Worm (Caenorhabditis elegans) whole organism, young adult: Measurements from ENCODE around the gene hda-11.

Experiments
- B0019.2 ChIP-seq: fragments of 200-800 bp; sonication (Bioruptor generic); conservative IDR thresholded peaks from 2 replicates; pipeline ENCODE4 v1.3.6; 2022; ENCODE audit warnings: missing genetic modification reagents, missing genetic modification characterization, missing compliant biosample characterization
- B0336.3 ChIP-seq: fragments of 200-800 bp; sonication (Bioruptor generic); IDR thresholded peaks from 2 replicates; pipeline ENCODE4 v1.3.6; 2022; ENCODE audit warnings: missing genetic modification characterization, missing compliant biosample characterization
- C17E4.6 ChIP-seq: fragments of 200-800 bp; sonication (Bioruptor generic); IDR thresholded peaks from 2 replicates; pipeline ENCODE4 v1.3.6; 2022; ENCODE audit warnings: missing genetic modification reagents, missing genetic modification characterization, missing compliant biosample characterization
- F10E7.11 ChIP-seq: sonication (generic microtip); optimal IDR thresholded peaks from 2 replicates; lab custom pipeline; 2017; ENCODE audit warnings: mild to moderate bottlenecking, missing genetic modification characterization, moderate library complexity, missing compliant biosample characterization
- F23B12.7 ChIP-seq: sonication (generic microtip); optimal IDR thresholded peaks from 2 replicates; lab custom pipeline; 2017; ENCODE audit warnings: missing genetic modification characterization, mild to moderate bottlenecking, missing compliant biosample characterization, antibody characterized with exemption, moderate library complexity; ENCODE audit not compliant: insufficient read depth
- F33H1.4 ChIP-seq: fragments of 200-800 bp; sonication (Bioruptor generic); IDR thresholded peaks from 2 replicates; pipeline ENCODE4 v1.3.6; 2022; ENCODE audit warnings: missing genetic modification reagents, missing genetic modification characterization, missing compliant biosample characterization
- F39B2.1 ChIP-seq: fragments of 200-800 bp; sonication (Bioruptor generic); IDR thresholded peaks from 2 replicates; pipeline ENCODE4 v1.3.6; 2022; ENCODE audit warnings: missing genetic modification reagents, missing genetic modification characterization, missing compliant biosample characterization
- F49E8.2 ChIP-seq: sonication (generic microtip); optimal IDR thresholded peaks from 3 replicates; lab custom pipeline; 2017; ENCODE audit warnings: missing genetic modification characterization, mild to moderate bottlenecking, missing compliant biosample characterization, antibody characterized with exemption, moderate library complexity; ENCODE audit not compliant: insufficient read depth
- F57A8.1 ChIP-seq: fragments of 200-800 bp; sonication (Bioruptor generic); optimal IDR thresholded peaks from 2 replicates; lab custom pipeline; 2018; ENCODE audit warnings: mild to moderate bottlenecking, missing genetic modification characterization, moderate library complexity, missing compliant biosample characterization
- F57C9.4 ChIP-seq: sonication (generic microtip); optimal IDR thresholded peaks from 2 replicates; lab custom pipeline; 2017; ENCODE audit warnings: mild to moderate bottlenecking, missing genetic modification characterization, missing compliant biosample characterization
- K11D2.4 ChIP-seq: fragments of 200-800 bp; sonication (Bioruptor generic); IDR thresholded peaks from 2 replicates; pipeline ENCODE4 v1.3.6; 2022; ENCODE audit warnings: missing genetic modification reagents, missing genetic modification characterization, missing compliant biosample characterization
- T07F8.4 ChIP-seq: sonication (generic microtip); optimal IDR thresholded peaks from 2 replicates; lab custom pipeline; 2016; ENCODE audit warnings: mild to moderate bottlenecking, missing genetic modification characterization, moderate library complexity, missing compliant biosample characterization
- T26A5.8 ChIP-seq: sonication (generic microtip); optimal IDR thresholded peaks from 2 replicates; lab custom pipeline; 2016; ENCODE audit warnings: missing genetic modification characterization, missing compliant biosample characterization
- ZK185.1 ChIP-seq: sonication (generic microtip); optimal IDR thresholded peaks from 2 replicates; lab custom pipeline; 2016; ENCODE audit warnings: mild to moderate bottlenecking, missing genetic modification characterization, missing compliant biosample characterization; ENCODE audit not compliant: poor library complexity, severe bottlenecking
- bed-1 ChIP-seq: fragments of 200-800 bp; sonication (Bioruptor generic); IDR thresholded peaks from 2 replicates; pipeline ENCODE4 v1.3.6; 2022; ENCODE audit warnings: missing genetic modification reagents, missing genetic modification characterization, missing compliant biosample characterization
- bed-2 ChIP-seq: fragments of 200-800 bp; sonication (Bioruptor generic); IDR thresholded peaks from 2 replicates; pipeline ENCODE4 v1.3.6; 2022; ENCODE audit warnings: missing genetic modification reagents, missing genetic modification characterization, missing compliant biosample characterization
- cebp-1 ChIP-seq, 2 experiments: fragments of 200-800 bp in 1 of 2; sonication (Bioruptor generic) in 1 of 2; sonication (generic microtip) in 1 of 2; IDR thresholded peaks in 1 of 2; optimal IDR thresholded peaks in 1 of 2; 2 replicates each; pipeline versions ENCODE4 v1.3.6 to Lab custom; 2017 to 2022; ENCODE audit warnings: missing compliant biosample characterization in 2 of 2, missing genetic modification characterization in 2 of 2, mild to moderate bottlenecking in 1 of 2, missing genetic modification reagents in 1 of 2, moderate library complexity in 1 of 2
- ceh-27 ChIP-seq: fragments of 200-800 bp; sonication (Bioruptor generic); optimal IDR thresholded peaks from 2 replicates; lab custom pipeline; 2018; ENCODE audit warnings: mild to moderate bottlenecking, missing genetic modification characterization, moderate library complexity, missing compliant biosample characterization
- ceh-40 ChIP-seq: fragments of 200-800 bp; sonication (Bioruptor generic); IDR thresholded peaks from 2 replicates; pipeline ENCODE4 v1.3.6; 2022; ENCODE audit warnings: missing genetic modification characterization, missing compliant biosample characterization
- ceh-91 ChIP-seq: fragments of 200-800 bp; sonication (Bioruptor generic); IDR thresholded peaks from 2 replicates; pipeline ENCODE4 v1.3.6; 2022; ENCODE audit warnings: missing genetic modification reagents, missing genetic modification characterization, missing compliant biosample characterization
- dpff-1 ChIP-seq: sonication (generic microtip); optimal IDR thresholded peaks from 2 replicates; lab custom pipeline; 2017; ENCODE audit warnings: mild to moderate bottlenecking, missing genetic modification characterization, missing compliant biosample characterization
- efl-1 ChIP-seq: fragments of 150-350 bp; optimal IDR thresholded peaks from 2 replicates; lab custom pipeline; 2014; ENCODE audit warnings: missing biosample characterization, missing genetic modification reagents, missing genetic modification characterization
- egl-44 ChIP-seq: fragments of 200-800 bp; sonication (Bioruptor generic); IDR thresholded peaks from 2 replicates; pipeline ENCODE4 v1.3.6; 2022; ENCODE audit warnings: missing genetic modification reagents, missing genetic modification characterization, missing compliant biosample characterization
- ets-4 ChIP-seq: fragments of 200-800 bp; sonication (Bioruptor generic); optimal IDR thresholded peaks from 2 replicates; lab custom pipeline; 2018; ENCODE audit warnings: mild to moderate bottlenecking, missing genetic modification characterization, missing compliant biosample characterization
- hrde-1 ChIP-seq: sonication (generic microtip); optimal IDR thresholded peaks from 2 replicates; lab custom pipeline; 2016; ENCODE audit warnings: missing genetic modification characterization, mild to moderate bottlenecking, missing compliant biosample characterization, moderate library complexity, missing genotype, missing genetic modification reagents, borderline replicate concordance
- hsf-1 ChIP-seq: fragments of 200-800 bp; sonication (Bioruptor generic); IDR thresholded peaks from 2 replicates; pipeline ENCODE4 v1.3.6; 2022; ENCODE audit warnings: missing genetic modification reagents, missing genetic modification characterization, missing compliant biosample characterization
- lin-26 ChIP-seq: fragments of 200-800 bp; sonication (Bioruptor generic); IDR thresholded peaks from 2 replicates; pipeline ENCODE4 v1.3.6; 2022; ENCODE audit warnings: missing genetic modification reagents, missing genetic modification characterization, missing compliant biosample characterization
- lin-35 ChIP-seq, 3 experiments: fragments of 150-350 bp in 2 of 3; sonication (generic microtip) in 1 of 3; optimal IDR thresholded peaks; 2 replicates each; lab custom pipeline; 2014 to 2018; ENCODE audit warnings: missing biosample characterization in 3 of 3, missing genetic modification characterization in 3 of 3, missing genetic modification reagents in 3 of 3
- madf-10 ChIP-seq: sonication (generic microtip); optimal IDR thresholded peaks from 2 replicates; lab custom pipeline; 2016; ENCODE audit warnings: mild to moderate bottlenecking, missing genetic modification characterization, missing compliant biosample characterization
- mel-28 ChIP-seq: sonication (generic microtip); optimal IDR thresholded peaks from 2 replicates; lab custom pipeline; 2016; ENCODE audit warnings: borderline replicate concordance, mild to moderate bottlenecking, missing genetic modification characterization, missing compliant biosample characterization
- nfyb-1 ChIP-seq: fragments of 200-800 bp; sonication (Bioruptor generic); IDR thresholded peaks from 2 replicates; pipeline ENCODE4 v1.3.6; 2022; ENCODE audit warnings: missing genetic modification reagents, missing genetic modification characterization, missing compliant biosample characterization
- nhr-179 ChIP-seq: sonication (generic microtip); optimal IDR thresholded peaks from 2 replicates; lab custom pipeline; 2016; ENCODE audit warnings: mild to moderate bottlenecking, missing genetic modification characterization, missing compliant biosample characterization
- nhr-80 ChIP-seq: sonication (generic microtip); optimal IDR thresholded peaks from 2 replicates; lab custom pipeline; 2016; ENCODE audit warnings: missing genetic modification characterization, missing compliant biosample characterization
- nhr-90 ChIP-seq: sonication (generic microtip); optimal IDR thresholded peaks from 2 replicates; lab custom pipeline; 2016; ENCODE audit warnings: missing genotype, mild to moderate bottlenecking, missing genetic modification characterization, missing compliant biosample characterization
- pha-4 ChIP-seq: fragments of 150-350 bp; sonication (generic microtip); optimal IDR thresholded peaks from 2 replicates; lab custom pipeline; 2014; ENCODE audit warnings: missing biosample characterization, missing genetic modification reagents, missing genetic modification characterization
- repo-1 ChIP-seq: sonication (generic microtip); optimal IDR thresholded peaks from 2 replicates; lab custom pipeline; 2017; ENCODE audit warnings: mild to moderate bottlenecking, missing genetic modification characterization, missing compliant biosample characterization
- rpc-1 ChIP-seq, 2 experiments: fragments of 150-350 bp in 1 of 2; sonication (generic microtip) in 1 of 2; optimal IDR thresholded peaks; 2 replicates each; lab custom pipeline; 2014 to 2018; ENCODE audit warnings: missing biosample characterization in 1 of 2, missing genetic modification characterization in 1 of 2, missing genetic modification reagents in 1 of 2, missing genotype in 1 of 2
- sdz-38 ChIP-seq: sonication (generic microtip); optimal IDR thresholded peaks from 2 replicates; lab custom pipeline; 2016; ENCODE audit warnings: missing genotype, missing genetic modification characterization, missing compliant biosample characterization
- sea-2 ChIP-seq: fragments of 200-800 bp; sonication (Bioruptor generic); IDR thresholded peaks from 2 replicates; pipeline ENCODE4 v1.3.6; 2022; ENCODE audit warnings: missing genetic modification characterization, missing compliant biosample characterization
- snpc-1.1 ChIP-seq: sonication (generic microtip); optimal IDR thresholded peaks from 2 replicates; lab custom pipeline; 2017; ENCODE audit warnings: missing genetic modification characterization, mild to moderate bottlenecking, missing compliant biosample characterization, antibody characterized with exemption, moderate library complexity, missing genotype, missing genetic modification reagents; ENCODE audit not compliant: insufficient read depth
- snpc-1.3 ChIP-seq: sonication (generic microtip); optimal IDR thresholded peaks from 2 replicates; lab custom pipeline; 2017; ENCODE audit warnings: missing genetic modification characterization, mild to moderate bottlenecking, missing compliant biosample characterization, antibody characterized with exemption, moderate library complexity, missing genotype, missing genetic modification reagents; ENCODE audit not compliant: insufficient read depth
- snpc-4 ChIP-seq, 5 experiments: fragments of 150-350 bp in 1 of 5; sonication (generic microtip) in 4 of 5; optimal IDR thresholded peaks; 2 replicates each; lab custom pipeline; 2014 to 2018; ENCODE audit warnings: missing genetic modification characterization in 5 of 5, missing biosample characterization in 3 of 5, antibody characterized with exemption in 2 of 5, mild to moderate bottlenecking in 2 of 5, missing compliant biosample characterization in 2 of 5, missing genotype in 2 of 5, moderate library complexity in 2 of 5, missing genetic modification reagents in 1 of 5
- somi-1 ChIP-seq: fragments of 200-800 bp; sonication (Bioruptor generic); optimal IDR thresholded peaks from 2 replicates; lab custom pipeline; 2018; ENCODE audit warnings: mild to moderate bottlenecking, missing genetic modification characterization, missing compliant biosample characterization
- zfh-2 ChIP-seq: fragments of 200-800 bp; sonication (Bioruptor generic); conservative IDR thresholded peaks from 2 replicates; pipeline ENCODE4 v1.3.6; 2022; ENCODE audit warnings: missing genetic modification reagents, missing genetic modification characterization, missing compliant biosample characterization
- ztf-18 ChIP-seq: sonication (generic microtip); optimal IDR thresholded peaks from 2 replicates; lab custom pipeline; 2016; ENCODE audit warnings: missing genotype, mild to moderate bottlenecking, missing genetic modification characterization, missing compliant biosample characterization
- ztf-25 ChIP-seq: fragments of 200-800 bp; sonication (Bioruptor generic); IDR thresholded peaks from 2 replicates; pipeline ENCODE4 v1.3.6; 2022; ENCODE audit warnings: missing genetic modification reagents, missing genetic modification characterization, missing compliant biosample characterization

The hda-11 gene

ce11 chrV:10536808-10537207 is 10.8 kb downstream of the hda-11 start (continued):
- TF ChIP-seq F57C9.4 (tag; lab: Kevin White, UChicago) (no peak), F23B12.7 (tag; lab: Kevin White, UChicago) (peak; percentile 51), sea-2 (GFP tag; lab: Robert Waterston, UW) (no peak), F33H1.4 (0 out of 2 replicates have a peak, but pooled peaks have one; percentile 40), zfh-2 (GFP tag; lab: Robert Waterston, UW) (peak; percentile 90), ZK185.1 (peak; percentile 88), nhr-90 (tag; lab: Kevin White, UChicago) (no peak), hsf-1 (GFP tag; lab: Robert Waterston, UW) (peak; percentile 56; the same call in 1 of the 2 replicates), T26A5.8 (no peak), rpc-1 (optimal IDR thresholded peaks at IDR 0.05; lab: Kevin White, UChicago) (no peak), rpc-1 (tag; optimal IDR thresholded peaks at IDR 0.05; lab: Kevin White, UChicago) (no peak), hrde-1 (no peak), somi-1 (GFP tag; lab: Kevin White, UChicago) (peak; percentile 78), B0019.2 (GFP tag; lab: Robert Waterston, UW) (no peak), dpff-1 (tag; lab: Kevin White, UChicago) (no peak), ztf-18 (tag; lab: Kevin White, UChicago) (peak; percentile 97), F57A8.1 (GFP tag; lab: Kevin White, UChicago) (no peak), pha-4 (no peak), B0336.3 (GFP tag; lab: Robert Waterston, UW) (peak; percentile 42; the same call in 1 of the 2 replicates), repo-1 (tag; lab: Kevin White, UChicago) (peak; percentile 64), ets-4 (GFP tag; lab: Kevin White, UChicago) (no peak), ceh-91 (GFP tag; lab: Robert Waterston, UW) (no peak), cebp-1 (GFP tag; IDR thresholded peaks at IDR 0.05; lab: Robert Waterston, UW) (0 out of 2 replicates have a peak, but pooled peaks have one; percentile 46), cebp-1 (tag; optimal IDR thresholded peaks at IDR 0.05; lab: Kevin White, UChicago) (peak; percentile 90), egl-44 (no peak), F39B2.1 (no peak), ceh-27 (GFP tag; lab: Kevin White, UChicago) (peak; percentile 88), bed-2 (no peak), snpc-1.1 (tag; lab: Kevin White, UChicago) (no peak), snpc-1.3 (tag; lab: Kevin White, UChicago) (no peak), bed-1 (no peak), C17E4.6 (GFP tag; lab: Robert Waterston, UW) (no peak), F49E8.2 (tag; lab: Kevin White, UChicago) (no peak), T07F8.4 (no peak), nhr-179 (no peak), lin-35 (GFP tag; optimal IDR thresholded peaks at IDR 0.05; lab: Kevin White, UChicago) (peak in 2 of 3 experiments; percentile 54 to 93), nfyb-1 (GFP tag; lab: Robert Waterston, UW) (peak; percentile 82), lin-26 (GFP tag; lab: Robert Waterston, UW) (peak; percentile 47; the same call in 1 of the 2 replicates), madf-10 (peak; percentile 63), snpc-4 (GFP tag; optimal IDR thresholded peaks at IDR 0.05; lab: Kevin White, UChicago) (no peak), snpc-4 (tag; optimal IDR thresholded peaks at IDR 0.05; lab: Kevin White, UChicago) (peak in 2 of 4 experiments; percentile 63 to 77), nhr-80 (peak; percentile 75), ztf-25 (GFP tag; lab: Robert Waterston, UW) (no peak), F10E7.11 (no peak), mel-28 (tag; lab: Kevin White, UChicago) (no peak), efl-1 (GFP tag; lab: Kevin White, UChicago) (peak; percentile 63), ceh-40 (GFP tag; lab: Robert Waterston, UW) (no peak), K11D2.4 (GFP tag; lab: Robert Waterston, UW) (peak; percentile 71), sdz-38 (no peak)
